Worm (Caenorhabditis elegans) whole organism, L4/young adult: ENCODE measurements around the gene tsp-2.

Experiments
- dao-5 ChIP-seq: sonication (generic microtip); optimal IDR thresholded peaks from 2 replicates; lab custom pipeline; 2016; ENCODE audit warnings: missing genotype, missing genetic modification characterization, moderate library complexity, missing compliant biosample characterization
- him-1 ChIP-seq: sonication (generic microtip); optimal IDR thresholded peaks from 2 replicates; lab custom pipeline; 2016; ENCODE audit warnings: missing genotype, missing genetic modification reagents, missing genetic modification characterization, missing compliant biosample characterization

- no peak for TF ChIP-seq dao-5 (tag; lab: Kevin White, UChicago)
- no peak for TF ChIP-seq him-1 (tag; lab: Kevin White, UChicago)
These were observed 8.8 kb downstream of the tsp-2 start for ce11 chrIII:8228916-8229315.
